Worm (Caenorhabditis elegans) whole organism, L3 larva: ENCODE data around the gene lgc-36.
"Not testable (repeated sequence)": the region's sequence is repeated elsewhere in the genome, so short reads cannot be mapped to it uniquely, and the experiment has no call there.

ENCODE experiments used
- R02D3.7 ChIP-seq: fragments of 150-350 bp; optimal IDR thresholded peaks from 2 replicates; lab custom pipeline; 2014; ENCODE audit warnings: missing biosample characterization, missing genetic modification characterization
- ZK546.5 ChIP-seq: sonication (generic microtip); optimal IDR thresholded peaks from 2 replicates; lab custom pipeline; 2017; ENCODE audit warnings: missing biosample characterization, missing genetic modification characterization
- aly-2 ChIP-seq: fragments of 150-350 bp; optimal IDR thresholded peaks from 2 replicates; lab custom pipeline; 2014; ENCODE audit warnings: missing biosample characterization, missing genetic modification characterization
- ama-1 ChIP-seq: fragments of 150-350 bp; optimal IDR thresholded peaks from 2 replicates; lab custom pipeline; 2018
- ceh-28 ChIP-seq: fragments of 150-350 bp; optimal IDR thresholded peaks from 2 replicates; lab custom pipeline; 2014; ENCODE audit warnings: missing biosample characterization, missing genetic modification reagents, missing genetic modification characterization
- daf-12 ChIP-seq: fragments of 150-350 bp; optimal IDR thresholded peaks from 2 replicates; lab custom pipeline; 2014; ENCODE audit warnings: missing biosample characterization, missing genetic modification reagents, missing genetic modification characterization
- egl-27 ChIP-seq: sonication (generic microtip); optimal IDR thresholded peaks from 4 replicates; lab custom pipeline; 2017; ENCODE audit warnings: missing biosample characterization, missing genetic modification reagents, missing genetic modification characterization
- egl-5 ChIP-seq: fragments of 150-350 bp; optimal IDR thresholded peaks from 2 replicates; lab custom pipeline; 2017; ENCODE audit warnings: missing biosample characterization, missing genetic modification reagents, missing genetic modification characterization, inconsistent platforms
- elt-1 ChIP-seq: fragments of 150-350 bp; optimal IDR thresholded peaks from 2 replicates; lab custom pipeline; 2014; ENCODE audit warnings: missing biosample characterization, missing genetic modification characterization
- elt-2 ChIP-seq: sonication (generic microtip); optimal IDR thresholded peaks from 2 replicates; lab custom pipeline; 2016; ENCODE audit warnings: missing genetic modification reagents, mild to moderate bottlenecking, missing genetic modification characterization, missing compliant biosample characterization
- elt-3 ChIP-seq, 3 experiments: fragments of 150-350 bp in 1 of 3; sonication (generic microtip) in 2 of 3; optimal IDR thresholded peaks; 2 replicates in 2 of 3; 4 replicates in 1 of 3; lab custom pipeline; 2014 to 2017; ENCODE audit warnings: missing biosample characterization in 3 of 3, missing genetic modification characterization in 3 of 3
- eor-1 ChIP-seq, 2 experiments: fragments of 150-350 bp; optimal IDR thresholded peaks; 2 replicates each; lab custom pipeline; 2014 to 2018; ENCODE audit warnings: missing biosample characterization in 2 of 2, missing genetic modification characterization in 2 of 2
- fkh-10 ChIP-seq: sonication (generic microtip); optimal IDR thresholded peaks from 2 replicates; lab custom pipeline; 2017; ENCODE audit warnings: missing biosample characterization, missing genetic modification reagents, missing genetic modification characterization
- fkh-2 ChIP-seq: fragments of 150-350 bp; optimal IDR thresholded peaks from 2 replicates; lab custom pipeline; 2014; ENCODE audit warnings: missing biosample characterization, missing genetic modification reagents, missing genetic modification characterization
- fos-1 ChIP-seq: fragments of 150-350 bp; optimal IDR thresholded peaks from 2 replicates; lab custom pipeline; 2014; ENCODE audit warnings: missing biosample characterization, missing genetic modification characterization
- hmg-11 ChIP-seq: sonication (generic microtip); optimal IDR thresholded peaks from 2 replicates; lab custom pipeline; 2016; ENCODE audit warnings: missing genetic modification characterization, missing compliant biosample characterization
- jun-1 ChIP-seq: fragments of 150-350 bp; optimal IDR thresholded peaks from 2 replicates; lab custom pipeline; 2014; ENCODE audit warnings: missing biosample characterization, missing genetic modification reagents, missing genetic modification characterization
- lin-15B ChIP-seq: fragments of 150-350 bp; optimal IDR thresholded peaks from 2 replicates; lab custom pipeline; 2014; ENCODE audit warnings: missing biosample characterization, missing genetic modification characterization
- lin-39 ChIP-seq: fragments of 150-350 bp; optimal IDR thresholded peaks from 2 replicates; lab custom pipeline; 2018; ENCODE audit warnings: missing biosample characterization, missing genetic modification reagents, missing genetic modification characterization
- lsy-12 ChIP-seq: sonication (generic microtip); optimal IDR thresholded peaks from 2 replicates; lab custom pipeline; 2016; ENCODE audit warnings: mild to moderate bottlenecking, missing genetic modification characterization, missing compliant biosample characterization
- mdl-1 ChIP-seq: fragments of 150-350 bp; optimal IDR thresholded peaks from 2 replicates; lab custom pipeline; 2014; ENCODE audit warnings: missing biosample characterization, missing genetic modification characterization
- mml-1 ChIP-seq: fragments of 150-350 bp; sonication (generic microtip); optimal IDR thresholded peaks from 3 replicates; lab custom pipeline; 2014; ENCODE audit warnings: missing biosample characterization, missing genetic modification characterization
- nfya-1 ChIP-seq: sonication (generic microtip); optimal IDR thresholded peaks from 2 replicates; lab custom pipeline; 2017; ENCODE audit warnings: missing genetic modification characterization, mild to moderate bottlenecking, missing compliant biosample characterization, antibody characterized with exemption, moderate library complexity; ENCODE audit not compliant: insufficient read depth
- nhr-11 ChIP-seq: fragments of 150-350 bp; optimal IDR thresholded peaks from 2 replicates; lab custom pipeline; 2014; ENCODE audit warnings: missing biosample characterization, missing genetic modification characterization
- nhr-12 ChIP-seq: fragments of 150-350 bp; optimal IDR thresholded peaks from 2 replicates; lab custom pipeline; 2014; ENCODE audit warnings: missing biosample characterization, missing genetic modification characterization
- nhr-23 ChIP-seq: fragments of 150-350 bp; optimal IDR thresholded peaks from 2 replicates; lab custom pipeline; 2014; ENCODE audit warnings: missing biosample characterization, missing genetic modification reagents, missing genetic modification characterization
- nhr-237 ChIP-seq: fragments of 150-350 bp; optimal IDR thresholded peaks from 2 replicates; lab custom pipeline; 2014; ENCODE audit warnings: missing biosample characterization, missing genetic modification characterization
- nhr-25 ChIP-seq: sonication (generic microtip); optimal IDR thresholded peaks from 2 replicates; lab custom pipeline; 2017; ENCODE audit warnings: missing biosample characterization, missing genetic modification characterization
- nhr-43 ChIP-seq: sonication (generic microtip); optimal IDR thresholded peaks from 2 replicates; lab custom pipeline; 2016; ENCODE audit warnings: mild to moderate bottlenecking, missing genetic modification characterization, missing compliant biosample characterization; ENCODE audit not compliant: poor library complexity, severe bottlenecking
- nhr-67 ChIP-seq: fragments of 150-350 bp; optimal IDR thresholded peaks from 2 replicates; lab custom pipeline; 2014; ENCODE audit warnings: missing biosample characterization, missing genetic modification characterization
- nhr-76 ChIP-seq: fragments of 150-350 bp; sonication (generic microtip); optimal IDR thresholded peaks from 5 replicates; lab custom pipeline; 2014; ENCODE audit warnings: missing biosample characterization, missing genetic modification characterization
- nhr-77 ChIP-seq: fragments of 150-350 bp; optimal IDR thresholded peaks from 2 replicates; lab custom pipeline; 2014; ENCODE audit warnings: missing biosample characterization, missing genetic modification characterization
- sea-2 ChIP-seq: fragments of 150-350 bp; sonication (generic microtip); optimal IDR thresholded peaks from 4 replicates; lab custom pipeline; 2014; ENCODE audit warnings: missing biosample characterization, missing genetic modification reagents, missing genetic modification characterization
- skn-1 ChIP-seq: fragments of 150-350 bp; optimal IDR thresholded peaks from 2 replicates; lab custom pipeline; 2014; ENCODE audit warnings: missing biosample characterization, missing genetic modification characterization
- snpc-4 ChIP-seq: fragments of 150-350 bp; optimal IDR thresholded peaks from 2 replicates; lab custom pipeline; 2014; ENCODE audit warnings: missing biosample characterization, missing genetic modification characterization
- tbx-2 ChIP-seq: sonication (generic microtip); optimal IDR thresholded peaks from 2 replicates; lab custom pipeline; 2016; ENCODE audit warnings: mild to moderate bottlenecking, missing genetic modification characterization, missing compliant biosample characterization
- unc-39 ChIP-seq: sonication (generic microtip); optimal IDR thresholded peaks from 4 replicates; lab custom pipeline; 2017; ENCODE audit warnings: missing biosample characterization, missing genetic modification characterization
- unc-62 ChIP-seq: fragments of 150-350 bp; sonication (generic microtip); optimal IDR thresholded peaks from 4 replicates; lab custom pipeline; 2014; ENCODE audit warnings: missing biosample characterization, missing genetic modification reagents, missing genetic modification characterization
- zag-1 ChIP-seq: fragments of 150-350 bp; optimal IDR thresholded peaks from 2 replicates; lab custom pipeline; 2014; ENCODE audit warnings: missing biosample characterization, missing genetic modification characterization
- ztf-11 ChIP-seq: fragments of 150-350 bp; optimal IDR thresholded peaks from 2 replicates; lab custom pipeline; 2014; ENCODE audit warnings: missing biosample characterization, missing genetic modification characterization
- ztf-4 ChIP-seq: fragments of 150-350 bp; optimal IDR thresholded peaks from 2 replicates; lab custom pipeline; 2014; ENCODE audit warnings: missing biosample characterization, missing genetic modification characterization

The lgc-36 gene

ce11 chrV:11292682-11293081 lies 33.9 kb upstream of the lgc-36 start:
- no peak for TF ChIP-seq nhr-23 (tag; lab: Kevin White, UChicago)
- no peak for TF ChIP-seq sea-2 (GFP tag; lab: Kevin White, UChicago)
- no peak for TF ChIP-seq eor-1 (tag; optimal IDR thresholded peaks at IDR 0.05; lab: Kevin White, UChicago)
- no peak for TF ChIP-seq nhr-25 (tag; lab: Kevin White, UChicago)
- no peak for TF ChIP-seq nhr-77 (tag; lab: Kevin White, UChicago)
- TF ChIP-seq lin-15B (tag; lab: Kevin White, UChicago) = no peak
- no peak for TF ChIP-seq aly-2

- TF ChIP-seq R02D3.7 (tag; lab: Kevin White, UChicago) = no peak
- no peak for TF ChIP-seq nhr-237 (tag; lab: Kevin White, UChicago)
- no peak for TF ChIP-seq zag-1 (tag; lab: Kevin White, UChicago)
- TF ChIP-seq fkh-10 (GFP tag; lab: Kevin White, UChicago) = no peak
- TF ChIP-seq nhr-12 = no peak
- no peak for TF ChIP-seq lsy-12
- TF ChIP-seq egl-5 = no peak
- TF ChIP-seq elt-1 = no peak
- TF ChIP-seq jun-1 (tag; lab: Kevin White, UChicago) = no peak
- TF ChIP-seq nhr-76 (tag; lab: Kevin White, UChicago) = no peak
- no peak for TF ChIP-seq snpc-4
- no peak for TF ChIP-seq nhr-67
- TF ChIP-seq daf-12 (tag; lab: Kevin White, UChicago) = no peak
- no peak for TF ChIP-seq elt-3 (tag; optimal IDR thresholded peaks at IDR 0.05; lab: Kevin White, UChicago)
- no peak for TF ChIP-seq mml-1 (tag; lab: Kevin White, UChicago)
- TF ChIP-seq nfya-1 = no peak
These were observed 32.1 kb upstream of the lgc-36 start, which contains the start of gene C03E10.1 for ce11 chrV:11290888-11291287. TSS of gene C03E10.1 (plus strand) at chrV:11291188.

DNA sequence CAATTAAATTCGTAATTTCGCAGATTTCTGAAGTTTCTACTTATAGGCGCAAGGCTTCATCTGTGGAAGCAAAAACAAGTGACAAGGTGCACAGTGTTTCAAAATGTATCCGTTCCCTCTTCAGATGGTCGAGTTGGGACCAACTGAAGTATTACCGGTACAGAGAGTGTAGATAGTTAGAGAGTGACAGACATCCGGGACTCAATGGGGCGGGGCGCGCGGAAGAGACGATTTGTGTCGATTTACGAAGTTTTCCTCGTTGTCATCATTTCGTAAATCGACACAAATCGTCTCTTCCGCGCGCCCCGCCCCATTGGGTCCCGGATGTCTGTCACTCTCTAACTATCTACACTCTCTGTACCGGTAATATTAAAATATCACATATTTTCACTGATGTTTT lies 27.3 kb upstream of the lgc-36 start, which contains the start of gene C03E10.3:
Gene C03E10.3 (plus strand): TSS at position 301 of the 400 bp plus-strand sequence.
- not testable (repeated sequence) for TF ChIP-seq ama-1 (lab: Kevin White, UChicago); egl-5; ztf-11 (tag; lab: Kevin White, UChicago)
- TF ChIP-seq, all 47 proteins: peak for 0; not testable (repeated sequence) for 47

DNA sequence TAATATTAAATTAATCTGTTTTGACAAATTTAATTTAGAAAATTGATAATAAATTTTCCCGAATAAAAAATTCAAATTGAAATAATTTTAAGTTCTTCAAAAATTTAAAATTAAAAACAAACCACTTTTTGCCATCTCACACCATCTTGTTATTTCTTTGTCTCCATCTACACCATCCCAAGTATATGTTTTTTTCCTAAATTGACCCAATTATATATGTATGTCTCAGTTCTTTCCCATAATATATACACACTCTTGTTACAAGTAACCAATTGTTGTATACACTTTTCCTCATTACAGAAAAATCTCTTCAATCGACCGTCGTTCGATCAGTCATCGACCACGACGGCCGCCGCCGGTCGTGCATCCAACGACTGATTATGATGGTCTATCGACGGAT lies 23.5 kb upstream of the lgc-36 start, which contains the start of gene gly-20:
Gene gly-20 (plus strand): TSS at position 301 of the 400 bp plus-strand sequence.
- no peak for TF ChIP-seq mdl-1 (tag; lab: Kevin White, UChicago)
- no peak for TF ChIP-seq nhr-77 (tag; lab: Kevin White, UChicago)
- no peak for TF ChIP-seq nfya-1
- TF ChIP-seq fkh-10 (GFP tag; lab: Kevin White, UChicago) = no peak
- TF ChIP-seq nhr-76 (tag; lab: Kevin White, UChicago) = no peak
- no peak for TF ChIP-seq egl-27 (tag; lab: Kevin White, UChicago)
- TF ChIP-seq nhr-237 (tag; lab: Kevin White, UChicago) = no peak
- no peak for TF ChIP-seq fos-1 (tag; lab: Kevin White, UChicago)
- no peak for TF ChIP-seq aly-2
- no peak for TF ChIP-seq snpc-4
- TF ChIP-seq lin-39 = no peak
- no peak for TF ChIP-seq nhr-67
- no peak for TF ChIP-seq hmg-11 (tag; lab: Kevin White, UChicago)
- no peak for TF ChIP-seq skn-1 (tag; lab: Kevin White, UChicago)

ce11 chrV:11281414-11282209 lies 22.8 kb upstream of the lgc-36 start:
- TF ChIP-seq nhr-11 (tag; lab: Kevin White, UChicago) = no peak
- no peak for TF ChIP-seq unc-62 (GFP tag; lab: Kevin White, UChicago)
- no peak for TF ChIP-seq nhr-77 (tag; lab: Kevin White, UChicago)
- TF ChIP-seq fkh-2 (tag; lab: Kevin White, UChicago) = no peak
- TF ChIP-seq lin-39 = no peak
- TF ChIP-seq nhr-67 = no peak
- TF ChIP-seq unc-39 (tag; lab: Kevin White, UChicago) = no peak
- no peak for TF ChIP-seq nhr-43 (tag; lab: Kevin White, UChicago)
- TF ChIP-seq mml-1 (tag; lab: Kevin White, UChicago) = no peak
- no peak for TF ChIP-seq elt-3 (tag; optimal IDR thresholded peaks at IDR 0.05; lab: Kevin White, UChicago)
- TF ChIP-seq ztf-11 (tag; lab: Kevin White, UChicago) = no peak
- TF ChIP-seq mdl-1 (tag; lab: Kevin White, UChicago) = no peak
- TF ChIP-seq daf-12 (tag; lab: Kevin White, UChicago) = no peak
- TF ChIP-seq elt-2 (tag; lab: Kevin White, UChicago) = no peak
- TF ChIP-seq sea-2 (GFP tag; lab: Kevin White, UChicago) = no peak
- TF ChIP-seq ZK546.5 (tag; lab: Kevin White, UChicago) = no peak
- no peak for TF ChIP-seq tbx-2 (tag; lab: Kevin White, UChicago)
- no peak for TF ChIP-seq zag-1 (tag; lab: Kevin White, UChicago)
- TF ChIP-seq nfya-1 = no peak
- no peak for TF ChIP-seq nhr-76 (tag; lab: Kevin White, UChicago)
- peak; percentile 49 for TF ChIP-seq ceh-28 (tag; lab: Kevin White, UChicago)
- no peak for TF ChIP-seq fkh-10 (GFP tag; lab: Kevin White, UChicago)
- no peak for TF ChIP-seq lsy-12
- TF ChIP-seq jun-1 (tag; lab: Kevin White, UChicago) = no peak
- TF ChIP-seq egl-27 (tag; lab: Kevin White, UChicago) = no peak
- no peak for TF ChIP-seq ama-1 (lab: Kevin White, UChicago)
- TF ChIP-seq R02D3.7 (tag; lab: Kevin White, UChicago) = peak; percentile 28
- TF ChIP-seq ztf-4 = no peak
- peak; percentile 33 for TF ChIP-seq nhr-23 (tag; lab: Kevin White, UChicago)
